Worm (Caenorhabditis elegans) whole organism, L2 larva: Measurements from ENCODE around the gene srz-99.

Experiments
- R02D3.7 ChIP-seq: fragments of 150-350 bp; optimal IDR thresholded peaks from 2 replicates; lab custom pipeline; 2014; ENCODE audit warnings: missing biosample characterization, missing genetic modification characterization
- Y55F3AM.14 ChIP-seq: fragments of 200-800 bp; sonication (Bioruptor generic); optimal IDR thresholded peaks from 2 replicates; lab custom pipeline; 2018; ENCODE audit warnings: mild to moderate bottlenecking, missing genetic modification characterization, missing compliant biosample characterization
- ZK546.5 ChIP-seq: sonication (generic microtip); optimal IDR thresholded peaks from 2 replicates; lab custom pipeline; 2017; ENCODE audit warnings: missing biosample characterization, missing genetic modification characterization
- alr-1 ChIP-seq: fragments of 150-350 bp; optimal IDR thresholded peaks from 2 replicates; lab custom pipeline; 2014; ENCODE audit warnings: missing biosample characterization, missing genetic modification characterization
- aly-2 ChIP-seq: fragments of 150-350 bp; optimal IDR thresholded peaks from 2 replicates; lab custom pipeline; 2014; ENCODE audit warnings: missing biosample characterization, missing genetic modification characterization
- ama-1 ChIP-seq: fragments of 150-350 bp; optimal IDR thresholded peaks from 2 replicates; lab custom pipeline; 2018; ENCODE audit warnings: inconsistent platforms
- blmp-1 ChIP-seq: sonication (generic microtip); optimal IDR thresholded peaks from 2 replicates; lab custom pipeline; 2017; ENCODE audit warnings: missing genetic modification characterization, mild to moderate bottlenecking, missing compliant biosample characterization, antibody characterized with exemption, moderate library complexity; ENCODE audit not compliant: insufficient read depth
- ceh-16 ChIP-seq: fragments of 150-350 bp; optimal IDR thresholded peaks from 2 replicates; lab custom pipeline; 2014; ENCODE audit warnings: missing biosample characterization, missing genetic modification characterization
- ceh-82 ChIP-seq: fragments of 150-350 bp; optimal IDR thresholded peaks from 2 replicates; lab custom pipeline; 2014; ENCODE audit warnings: missing biosample characterization, missing genetic modification characterization
- crh-2 ChIP-seq: sonication (generic microtip); optimal IDR thresholded peaks from 2 replicates; lab custom pipeline; 2017; ENCODE audit warnings: missing biosample characterization, missing genetic modification characterization
- dmd-4 ChIP-seq: sonication (generic microtip); optimal IDR thresholded peaks from 2 replicates; lab custom pipeline; 2017; ENCODE audit warnings: missing biosample characterization, missing genetic modification characterization
- elt-1 ChIP-seq: fragments of 150-350 bp; optimal IDR thresholded peaks from 2 replicates; lab custom pipeline; 2014; ENCODE audit warnings: missing biosample characterization, missing genetic modification characterization
- elt-3 ChIP-seq: sonication (generic microtip); optimal IDR thresholded peaks from 2 replicates; lab custom pipeline; 2017; ENCODE audit warnings: missing biosample characterization, missing genetic modification characterization
- fos-1 ChIP-seq: fragments of 150-350 bp; optimal IDR thresholded peaks from 2 replicates; lab custom pipeline; 2014; ENCODE audit warnings: missing biosample characterization, missing genetic modification characterization
- gmeb-1 ChIP-seq: fragments of 150-350 bp; optimal IDR thresholded peaks from 2 replicates; lab custom pipeline; 2014; ENCODE audit warnings: missing biosample characterization, missing genetic modification characterization
- lin-11 ChIP-seq: fragments of 150-350 bp; sonication (generic microtip); optimal IDR thresholded peaks from 2 replicates; lab custom pipeline; 2014; ENCODE audit warnings: missing biosample characterization, missing genetic modification characterization, inconsistent platforms, mixed read lengths
- lin-13 ChIP-seq: fragments of 150-350 bp; optimal IDR thresholded peaks from 2 replicates; lab custom pipeline; 2014; ENCODE audit warnings: missing biosample characterization, missing genetic modification reagents, missing genetic modification characterization
- lsy-2 ChIP-seq, 2 experiments: fragments of 150-350 bp in 1 of 2; sonication (generic microtip) in 1 of 2; optimal IDR thresholded peaks; 2 replicates each; lab custom pipeline; 2014 to 2017; ENCODE audit warnings: missing biosample characterization in 2 of 2, missing genetic modification characterization in 2 of 2
- mab-5 ChIP-seq: fragments of 150-350 bp; optimal IDR thresholded peaks from 2 replicates; lab custom pipeline; 2014; ENCODE audit warnings: missing biosample characterization, missing genetic modification characterization
- mbf-1 ChIP-seq: sonication (generic microtip); optimal IDR thresholded peaks from 2 replicates; lab custom pipeline; 2017; ENCODE audit warnings: missing biosample characterization, missing genetic modification characterization
- mdl-1 ChIP-seq, 2 experiments: fragments of 150-350 bp in 1 of 2; sonication (generic microtip) in 1 of 2; optimal IDR thresholded peaks; 2 replicates each; lab custom pipeline; 2017; ENCODE audit warnings: missing biosample characterization in 2 of 2, missing genetic modification characterization in 2 of 2
- nhr-10 ChIP-seq: sonication (generic microtip); optimal IDR thresholded peaks from 2 replicates; lab custom pipeline; 2017; ENCODE audit warnings: missing biosample characterization, missing genetic modification characterization
- nhr-11 ChIP-seq: fragments of 150-350 bp; optimal IDR thresholded peaks from 2 replicates; lab custom pipeline; 2014; ENCODE audit warnings: missing biosample characterization, missing genetic modification characterization
- nhr-12 ChIP-seq: fragments of 150-350 bp; optimal IDR thresholded peaks from 2 replicates; lab custom pipeline; 2014; ENCODE audit warnings: missing biosample characterization, missing genetic modification characterization
- nhr-129 ChIP-seq: fragments of 150-350 bp; optimal IDR thresholded peaks from 2 replicates; lab custom pipeline; 2014; ENCODE audit warnings: missing biosample characterization, missing genetic modification characterization
- nhr-21 ChIP-seq: fragments of 150-350 bp; optimal IDR thresholded peaks from 2 replicates; lab custom pipeline; 2014; ENCODE audit warnings: missing biosample characterization, missing genetic modification characterization
- nhr-237 ChIP-seq: fragments of 150-350 bp; optimal IDR thresholded peaks from 2 replicates; lab custom pipeline; 2014; ENCODE audit warnings: missing biosample characterization, missing genetic modification characterization
- nhr-25 ChIP-seq: fragments of 150-350 bp; sonication (generic microtip); optimal IDR thresholded peaks from 3 replicates; lab custom pipeline; 2014; ENCODE audit warnings: missing biosample characterization, missing genetic modification characterization
- nhr-77 ChIP-seq: fragments of 150-350 bp; optimal IDR thresholded peaks from 2 replicates; lab custom pipeline; 2014; ENCODE audit warnings: missing biosample characterization, missing genetic modification characterization
- peb-1 ChIP-seq: fragments of 150-350 bp; optimal IDR thresholded peaks from 2 replicates; lab custom pipeline; 2014; ENCODE audit warnings: missing biosample characterization, missing genetic modification characterization
- sma-3 ChIP-seq: sonication (generic microtip); optimal IDR thresholded peaks from 2 replicates; lab custom pipeline; 2016; ENCODE audit warnings: missing genetic modification reagents, missing genetic modification characterization, missing compliant biosample characterization
- sma-9 ChIP-seq, 2 experiments: fragments of 150-350 bp in 1 of 2; sonication (generic microtip) in 1 of 2; optimal IDR thresholded peaks; 2 replicates each; lab custom pipeline; 2014 to 2016; ENCODE audit warnings: missing genetic modification characterization in 2 of 2, mild to moderate bottlenecking in 1 of 2, missing biosample characterization in 1 of 2, missing compliant biosample characterization in 1 of 2, missing genetic modification reagents in 1 of 2, moderate library complexity in 1 of 2
- snpc-4 ChIP-seq: fragments of 150-350 bp; optimal IDR thresholded peaks from 2 replicates; lab custom pipeline; 2014; ENCODE audit warnings: missing biosample characterization, missing genetic modification characterization
- unc-55 ChIP-seq: fragments of 150-350 bp; sonication (generic microtip); optimal IDR thresholded peaks from 3 replicates; lab custom pipeline; 2014; ENCODE audit warnings: missing biosample characterization, missing genetic modification reagents, missing genetic modification characterization
- unc-62 ChIP-seq: fragments of 150-350 bp; optimal IDR thresholded peaks from 2 replicates; lab custom pipeline; 2014; ENCODE audit warnings: missing biosample characterization, missing genetic modification reagents, missing genetic modification characterization
- zag-1 ChIP-seq: fragments of 150-350 bp; optimal IDR thresholded peaks from 2 replicates; lab custom pipeline; 2014; ENCODE audit warnings: missing biosample characterization, missing genetic modification characterization
- ztf-11 ChIP-seq: sonication (generic microtip); optimal IDR thresholded peaks from 2 replicates; lab custom pipeline; 2017; ENCODE audit warnings: missing biosample characterization, missing genetic modification characterization
- ztf-4 ChIP-seq: fragments of 150-350 bp; optimal IDR thresholded peaks from 2 replicates; lab custom pipeline; 2014; ENCODE audit warnings: missing biosample characterization, missing genetic modification characterization

The srz-99 gene

ce11 chrV:16778540-16779280 lies 48.6 kb downstream of the srz-99 start:
- no peak for TF ChIP-seq ama-1 (lab: Kevin White, UChicago)
- TF ChIP-seq ZK546.5 (tag; lab: Kevin White, UChicago) = no peak
- no peak for TF ChIP-seq nhr-77 (tag; lab: Kevin White, UChicago)
- peak; percentile 43 for TF ChIP-seq sma-9 (GFP tag; optimal IDR thresholded peaks at IDR 0.05; lab: Kevin White, UChicago)
- TF ChIP-seq sma-9 (tag; optimal IDR thresholded peaks at IDR 0.05; lab: Kevin White, UChicago) = no peak
- TF ChIP-seq ztf-11 (tag; lab: Kevin White, UChicago) = no peak
- no peak for TF ChIP-seq lin-11 (tag; lab: Kevin White, UChicago)
- TF ChIP-seq nhr-11 = no peak
- no peak for TF ChIP-seq R02D3.7 (tag; lab: Kevin White, UChicago)
- peak; percentile 56 for TF ChIP-seq nhr-25
- no peak for TF ChIP-seq ceh-82 (tag; lab: Kevin White, UChicago)
- no peak for TF ChIP-seq blmp-1
- no peak for TF ChIP-seq mdl-1 (tag; optimal IDR thresholded peaks at IDR 0.05; lab: Kevin White, UChicago)
- TF ChIP-seq nhr-21 (tag; lab: Kevin White, UChicago) = peak; percentile 76
- TF ChIP-seq ztf-4 (tag; lab: Kevin White, UChicago) = no peak
- TF ChIP-seq nhr-129 (tag; lab: Kevin White, UChicago) = peak; percentile 9
- no peak for TF ChIP-seq zag-1
- TF ChIP-seq elt-3 (tag; lab: Kevin White, UChicago) = peak; percentile 18
- TF ChIP-seq unc-55 = no peak
- no peak for TF ChIP-seq lin-13 (GFP tag; lab: Kevin White, UChicago)
- no peak for TF ChIP-seq nhr-237 (tag; lab: Kevin White, UChicago)
- no peak for TF ChIP-seq mbf-1 (tag; lab: Kevin White, UChicago)
- TF ChIP-seq sma-3 (GFP tag; lab: Kevin White, UChicago) = peak; percentile 25
- no peak for TF ChIP-seq peb-1 (tag; lab: Kevin White, UChicago)
- peak; percentile 17 for TF ChIP-seq elt-1 (tag; lab: Kevin White, UChicago)
- TF ChIP-seq, all 48 proteins: peak for 7

ce11 chrV:16779281-16779597 lies 49.2 kb downstream of the srz-99 start:
- TF ChIP-seq ama-1 (lab: Kevin White, UChicago) (no peak), mab-5 (tag; lab: Kevin White, UChicago) (no peak), gmeb-1 (tag; lab: Kevin White, UChicago) (no peak), sma-9 (GFP tag; optimal IDR thresholded peaks at IDR 0.05; lab: Kevin White, UChicago) (no peak), sma-9 (tag; optimal IDR thresholded peaks at IDR 0.05; lab: Kevin White, UChicago) (no peak), nhr-10 (tag; lab: Kevin White, UChicago) (no peak), elt-3 (tag; lab: Kevin White, UChicago) (no peak), ztf-4 (tag; lab: Kevin White, UChicago) (no peak), nhr-12 (tag; lab: Kevin White, UChicago) (no peak), dmd-4 (tag; lab: Kevin White, UChicago) (no peak), lin-13 (GFP tag; lab: Kevin White, UChicago) (no peak), nhr-129 (tag; lab: Kevin White, UChicago) (no peak), mdl-1 (tag; optimal IDR thresholded peaks at IDR 0.05; lab: Kevin White, UChicago) (no peak), fos-1 (no peak), elt-1 (tag; lab: Kevin White, UChicago) (no peak), snpc-4 (tag; lab: Kevin White, UChicago) (no peak), unc-62 (GFP tag; lab: Kevin White, UChicago) (no peak), zag-1 (no peak), nhr-237 (tag; lab: Kevin White, UChicago) (no peak), ZK546.5 (tag; lab: Kevin White, UChicago) (no peak), lsy-2 (tag; optimal IDR thresholded peaks at IDR 0.05; lab: Kevin White, UChicago) (no peak)

ce11 chrV:16779971-16780370 lies 49.9 kb downstream of the srz-99 start:
- TF ChIP-seq nhr-11 (no peak), blmp-1 (peak; percentile 11), sma-9 (GFP tag; optimal IDR thresholded peaks at IDR 0.05; lab: Kevin White, UChicago) (peak; percentile 19), sma-9 (tag; optimal IDR thresholded peaks at IDR 0.05; lab: Kevin White, UChicago) (no peak)

- TF ChIP-seq lsy-2 (tag; optimal IDR thresholded peaks at IDR 0.05; lab: Kevin White, UChicago) = no peak
- TF ChIP-seq ztf-11 (tag; lab: Kevin White, UChicago) = no peak
- peak; percentile 27 for TF ChIP-seq sma-3 (GFP tag; lab: Kevin White, UChicago)
- no peak for TF ChIP-seq dmd-4 (tag; lab: Kevin White, UChicago)
- TF ChIP-seq mbf-1 (tag; lab: Kevin White, UChicago) = no peak
- TF ChIP-seq alr-1 = no peak
- peak; percentile 41 for TF ChIP-seq nhr-21 (tag; lab: Kevin White, UChicago)
- no peak for TF ChIP-seq Y55F3AM.14 (GFP tag; lab: Kevin White, UChicago)
- TF ChIP-seq sma-9 (GFP tag; optimal IDR thresholded peaks at IDR 0.05; lab: Kevin White, UChicago) = peak; percentile 41
- TF ChIP-seq sma-9 (tag; optimal IDR thresholded peaks at IDR 0.05; lab: Kevin White, UChicago) = no peak
- TF ChIP-seq R02D3.7 (tag; lab: Kevin White, UChicago) = no peak
- no peak for TF ChIP-seq crh-2 (tag; lab: Kevin White, UChicago)
- no peak for TF ChIP-seq ceh-16 (tag; lab: Kevin White, UChicago)
- no peak for TF ChIP-seq aly-2
- TF ChIP-seq, all 48 proteins: peak for 3
These were observed 50.5 kb downstream of the srz-99 start for ce11 chrV:16780554-16780953.
